Worm (Caenorhabditis elegans) whole organism, L4 larva: ENCODE data around the gene F48E8.8.

Experiments used
- ama-1 ChIP-seq: fragments of 150-350 bp; optimal IDR thresholded peaks from 2 replicates; lab custom pipeline; 2014; ENCODE audit warnings: inconsistent platforms, mixed read lengths
- duxl-1 ChIP-seq: sonication (generic microtip); optimal IDR thresholded peaks from 2 replicates; lab custom pipeline; 2016; ENCODE audit warnings: mild to moderate bottlenecking, missing genetic modification characterization, moderate library complexity, missing compliant biosample characterization; ENCODE audit not compliant: poor library complexity
- fkh-10 ChIP-seq: fragments of 150-350 bp; optimal IDR thresholded peaks from 2 replicates; lab custom pipeline; 2014; ENCODE audit warnings: missing biosample characterization, missing genetic modification reagents, missing genetic modification characterization
- lsy-2 ChIP-seq, 2 experiments: fragments of 150-350 bp in 1 of 2; sonication (generic microtip) in 1 of 2; optimal IDR thresholded peaks; 2 replicates each; lab custom pipeline; 2014 to 2017; ENCODE audit warnings: missing biosample characterization in 2 of 2, missing genetic modification characterization in 2 of 2
- mdl-1 ChIP-seq, 2 experiments: fragments of 150-350 bp in 1 of 2; sonication (generic microtip) in 1 of 2; optimal IDR thresholded peaks; 2 replicates each; lab custom pipeline; 2014 to 2017; ENCODE audit warnings: missing biosample characterization in 2 of 2, missing genetic modification characterization in 2 of 2
- nhr-77 ChIP-seq: fragments of 150-350 bp; optimal IDR thresholded peaks from 2 replicates; lab custom pipeline; 2014; ENCODE audit warnings: missing biosample characterization, missing genetic modification characterization

- TF ChIP-seq lsy-2 (tag; optimal IDR thresholded peaks at IDR 0.05; lab: Kevin White, UChicago) (peak in 1 of 2 experiments; percentile 77), ama-1 (lab: Kevin White, UChicago) (no peak), nhr-77 (tag; lab: Kevin White, UChicago) (no peak), duxl-1 (no peak), fkh-10 (GFP tag; lab: Kevin White, UChicago) (no peak), mdl-1 (tag; optimal IDR thresholded peaks at IDR 0.05; lab: Kevin White, UChicago) (peak in 1 of 2 experiments; percentile 36)
Observed at ce11 chrIII:5449762-5450308, at the start of gene F48E8.8.
